Fruit fly (Drosophila melanogaster) whole organism, pupa: ENCODE results near the gene alpha-Man-IIa.

Source experiments
- CG32121 ChIP-seq: fragments of 200-800 bp; sonication (Bioruptor generic); IDR thresholded peaks from 2 replicates; pipeline ENCODE4 v1.3.6; 2022; ENCODE audit warnings: missing biosample characterization, missing genetic modification characterization
- EcR ChIP-seq: fragments of 200-800 bp; sonication (Bioruptor generic); optimal IDR thresholded peaks from 3 replicates; lab custom pipeline; 2019; ENCODE audit warnings: missing biosample characterization, missing genetic modification characterization, mild to moderate bottlenecking, moderate library complexity, missing genetic modification reagents

DNA sequence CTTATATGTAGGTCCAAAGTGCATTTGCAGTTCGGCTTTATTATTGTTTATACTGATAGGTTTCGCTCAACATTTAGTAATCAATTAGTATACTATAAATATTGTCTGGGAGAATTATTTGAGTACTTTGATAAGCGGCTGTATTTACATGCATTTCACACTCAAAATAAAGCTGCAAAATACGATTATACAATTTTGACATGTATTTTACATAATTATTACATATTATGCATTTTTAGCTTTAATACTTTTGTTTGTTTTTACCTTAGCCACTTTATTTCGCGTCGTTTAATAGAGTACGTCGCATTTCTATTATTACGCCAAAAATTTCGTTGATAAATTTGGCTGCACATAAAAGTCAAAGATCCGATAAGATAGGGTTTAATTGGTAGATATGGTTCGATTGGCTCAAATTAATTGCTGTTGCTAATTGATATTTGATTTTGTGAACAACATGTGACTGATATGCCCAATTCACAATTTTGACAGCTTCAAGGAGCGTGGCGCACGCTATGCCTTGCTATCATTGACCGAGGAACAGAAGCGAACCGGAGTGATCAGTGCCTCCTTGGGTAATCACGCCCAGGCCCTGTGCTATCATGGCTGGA, 46.4 kb upstream of the alpha-Man-IIa start:
- TF ChIP-seq EcR (GFP tag; lab: Kevin White, UChicago) = no peak
- no peak for TF ChIP-seq CG32121 (GFP tag; lab: Robert Waterston, UW)
